Worm (Caenorhabditis elegans) whole organism, early embryonic: ENCODE results near the gene T01C8.2.

Experiments
- B0310.2 ChIP-seq: sonication (generic microtip); optimal IDR thresholded peaks from 2 replicates; lab custom pipeline; 2016; ENCODE audit warnings: mild to moderate bottlenecking, missing genetic modification characterization, missing compliant biosample characterization
- aly-1 ChIP-seq: sonication (generic microtip); optimal IDR thresholded peaks from 2 replicates; lab custom pipeline; 2016; ENCODE audit warnings: missing genetic modification characterization, missing compliant biosample characterization
- ama-1 ChIP-seq: fragments of 150-350 bp; optimal IDR thresholded peaks from 2 replicates; lab custom pipeline; 2014
- ceh-13 ChIP-seq: fragments of 200-800 bp; sonication (Bioruptor generic); optimal IDR thresholded peaks from 2 replicates; lab custom pipeline; 2018; ENCODE audit warnings: mild to moderate bottlenecking, missing genetic modification characterization, missing compliant biosample characterization
- ets-7 ChIP-seq: sonication (generic microtip); optimal IDR thresholded peaks from 2 replicates; lab custom pipeline; 2016; ENCODE audit warnings: missing genotype, missing genetic modification characterization, missing compliant biosample characterization
- flt-1 ChIP-seq: fragments of 200-800 bp; sonication (Bioruptor generic); IDR thresholded peaks from 2 replicates; pipeline ENCODE4 v1.3.6; 2022; ENCODE audit warnings: missing genetic modification characterization, missing compliant biosample characterization
- hmbx-1 ChIP-seq: sonication (generic microtip); optimal IDR thresholded peaks from 2 replicates; lab custom pipeline; 2016; ENCODE audit warnings: mild to moderate bottlenecking, missing genetic modification characterization, missing compliant biosample characterization
- hmg-4 ChIP-seq: fragments of 200-800 bp; sonication (Bioruptor generic); optimal IDR thresholded peaks from 2 replicates; lab custom pipeline; 2018; ENCODE audit warnings: mild to moderate bottlenecking, missing genetic modification characterization, missing compliant biosample characterization
- hnd-1 ChIP-seq: sonication (generic microtip); optimal IDR thresholded peaks from 2 replicates; lab custom pipeline; 2016; ENCODE audit warnings: missing genetic modification characterization, missing compliant biosample characterization
- pes-1 ChIP-seq: fragments of 200-800 bp; sonication (Bioruptor generic); IDR thresholded peaks from 2 replicates; pipeline ENCODE4 v1.3.6; 2022; ENCODE audit warnings: missing genetic modification reagents, missing genetic modification characterization, missing compliant biosample characterization
- scrt-1 ChIP-seq: fragments of 200-800 bp; sonication (Bioruptor generic); IDR thresholded peaks from 2 replicates; pipeline ENCODE4 v1.3.6; 2022; ENCODE audit warnings: missing genetic modification characterization, missing compliant biosample characterization
- sea-1 ChIP-seq: fragments of 200-800 bp; sonication (Bioruptor generic); conservative IDR thresholded peaks from 2 replicates; pipeline ENCODE4 v1.3.6; 2022; ENCODE audit warnings: missing genetic modification characterization, missing compliant biosample characterization
- tbx-37 ChIP-seq: fragments of 200-800 bp; sonication (Bioruptor generic); conservative IDR thresholded peaks from 2 replicates; pipeline ENCODE4 v1.3.6; 2022; ENCODE audit warnings: missing genetic modification reagents, missing genetic modification characterization, missing compliant biosample characterization

ce11 chrX:16752196-16752595 lies 34.0 kb upstream of the T01C8.2 start:
- TF ChIP-seq ceh-13 (no peak), ets-7 (tag; lab: Kevin White, UChicago) (no peak), ama-1 (lab: Kevin White, UChicago) (no peak), hmbx-1 (no peak), B0310.2 (tag; lab: Kevin White, UChicago) (no peak), scrt-1 (GFP tag; lab: Robert Waterston, UW) (no peak), flt-1 (GFP tag; lab: Robert Waterston, UW) (no peak), aly-1 (tag; lab: Kevin White, UChicago) (no peak), hnd-1 (tag; lab: Kevin White, UChicago) (no peak), sea-1 (GFP tag; lab: Robert Waterston, UW) (no peak), hmg-4 (GFP tag; lab: Kevin White, UChicago) (no peak), pes-1 (GFP tag; lab: Robert Waterston, UW) (no peak), tbx-37 (no peak)
